2 fruit fly cellular contexts compared by ENCODE assay signal in the genomic region with DNA sequence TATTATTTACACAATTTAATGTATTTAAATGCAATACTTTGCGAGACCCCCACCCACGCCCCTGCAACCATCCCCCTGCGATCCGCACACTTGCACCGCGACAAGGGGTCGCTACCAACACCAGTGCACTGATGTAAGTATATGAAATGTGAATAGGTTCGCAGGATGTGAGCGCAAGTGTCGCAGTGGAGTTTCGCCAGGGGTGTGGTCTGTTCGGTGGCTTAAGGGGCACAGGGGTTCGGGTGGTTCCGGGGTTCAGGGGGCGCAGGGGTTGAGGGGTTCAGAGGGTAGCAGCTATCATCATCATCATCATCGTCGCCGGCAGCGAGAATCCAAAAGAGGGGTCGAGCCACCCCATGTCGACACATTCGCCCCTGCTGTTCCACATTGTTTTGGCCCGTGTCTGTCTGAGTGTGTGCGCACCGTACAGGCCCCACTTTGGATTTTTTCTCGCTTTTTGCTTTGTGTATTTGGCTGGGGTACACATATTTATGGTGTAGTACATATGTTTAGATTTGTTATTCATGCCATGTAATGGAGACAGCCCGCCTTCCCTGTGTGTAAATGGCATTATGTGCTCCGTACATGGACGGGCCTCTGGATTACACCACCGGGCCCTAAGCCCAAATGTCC.
TF ChIP-seq lines count a peak whose summit lies in the region.

No protein-coding gene starts in this region.

- no peak for TF ChIP-seq CTCF in whole organism, embryonic (GFP tag; optimal IDR thresholded peaks at IDR 0.05; lab: Kevin White, UChicago)

TF ChIP-seq in whole organism, embryonic, 481 proteins besides CTCF, POLR2A, EP300 and RAD21 (continues in another document):
- TF ChIP-seq abd-A (tag; optimal IDR thresholded peaks at IDR 0.05; lab: Kevin White, UChicago), result peak; percentile 88
- no peak for TF ChIP-seq B-H2 (GFP tag; optimal IDR thresholded peaks at IDR 0.05; lab: Kevin White, UChicago)
- no peak for TF ChIP-seq ab (GFP tag; optimal IDR thresholded peaks at IDR 0.05; lab: Kevin White, UChicago)
- peak; percentile 14 for TF ChIP-seq sd (tag; optimal IDR thresholded peaks at IDR 0.05; lab: Kevin White, UChicago)
- TF ChIP-seq CG2678 (tag; optimal IDR thresholded peaks at IDR 0.05; lab: Kevin White, UChicago), result no peak
- TF ChIP-seq bbx (GFP tag; IDR thresholded peaks at IDR 0.05; lab: Robert Waterston, UW; ENCODE audit: partially characterized antibody), result no peak
- no peak for TF ChIP-seq CG10267 (tag; optimal IDR thresholded peaks at IDR 0.05; lab: Kevin White, UChicago)
- no peak for TF ChIP-seq sens-2 (GFP tag; IDR thresholded peaks at IDR 0.05; lab: Robert Waterston, UW)
- no peak for TF ChIP-seq CG15479 (GFP tag; optimal IDR thresholded peaks at IDR 0.05; lab: Kevin White, UChicago)
- no peak for TF ChIP-seq phol (tag; optimal IDR thresholded peaks at IDR 0.05; lab: Kevin White, UChicago)
- no peak for TF ChIP-seq CG7357 (GFP tag; IDR thresholded peaks at IDR 0.05; lab: Robert Waterston, UW)
- TF ChIP-seq CG15269 (tag; optimal IDR thresholded peaks at IDR 0.05; lab: Kevin White, UChicago), result no peak
- TF ChIP-seq fd96Cb (tag; optimal IDR thresholded peaks at IDR 0.05; lab: Kevin White, UChicago), result no peak
- peak; percentile 50 for TF ChIP-seq CG10543 (GFP tag; optimal IDR thresholded peaks at IDR 0.05; lab: Kevin White, UChicago)
- TF ChIP-seq CG1647 (GFP tag; optimal IDR thresholded peaks at IDR 0.05; lab: Kevin White, UChicago), result no peak
- peak; percentile 50 for TF ChIP-seq CG11504 (tag; optimal IDR thresholded peaks at IDR 0.05; lab: Kevin White, UChicago)
- peak; percentile 23 for TF ChIP-seq CG13894 (tag; optimal IDR thresholded peaks at IDR 0.05; lab: Kevin White, UChicago)
- no peak for TF ChIP-seq fd3F (GFP tag; optimal IDR thresholded peaks at IDR 0.05; lab: Kevin White, UChicago)
- no peak for TF ChIP-seq Mad (GFP tag; optimal IDR thresholded peaks at IDR 0.05; lab: Kevin White, UChicago)
- TF ChIP-seq CG18262 (tag; optimal IDR thresholded peaks at IDR 0.05; lab: Kevin White, UChicago), result no peak
- TF ChIP-seq CG8765 (GFP tag; IDR thresholded peaks at IDR 0.05; lab: Robert Waterston, UW), result no peak
- TF ChIP-seq CG15601 (tag; optimal IDR thresholded peaks at IDR 0.05; lab: Kevin White, UChicago), result no peak
- TF ChIP-seq nerfin-1 (tag; optimal IDR thresholded peaks at IDR 0.05; lab: Kevin White, UChicago), result peak; percentile 48
- TF ChIP-seq CG8478 (optimal IDR thresholded peaks at IDR 0.05; lab: Kevin White, UChicago), result no peak
- TF ChIP-seq CG17359 (tag; optimal IDR thresholded peaks at IDR 0.05; lab: Kevin White, UChicago), result no peak
- 0 out of 4 replicates have a peak, but pooled peaks have one; percentile 14 for TF ChIP-seq Gug (GFP tag; IDR thresholded peaks at IDR 0.05; lab: Robert Waterston, UW)
- TF ChIP-seq Mrtf (GFP tag; IDR thresholded peaks at IDR 0.05; lab: Robert Waterston, UW), result no peak
- no peak for TF ChIP-seq rib (GFP tag; IDR thresholded peaks at IDR 0.05; lab: Robert Waterston, UW)
- no peak for TF ChIP-seq hb (GFP tag; IDR thresholded peaks at IDR 0.05; lab: Robert Waterston, UW; ENCODE audit: partially characterized antibody)
- TF ChIP-seq row (GFP tag; IDR thresholded peaks at IDR 0.05; lab: Robert Waterston, UW), result no peak
- no peak for TF ChIP-seq Spps (tag; optimal IDR thresholded peaks at IDR 0.05; lab: Kevin White, UChicago)
- peak; percentile 75 for TF ChIP-seq D19B (GFP tag; optimal IDR thresholded peaks at IDR 0.05; lab: Kevin White, UChicago)
- no peak for TF ChIP-seq Chrac-16 (GFP tag; optimal IDR thresholded peaks at IDR 0.05; lab: Kevin White, UChicago)
- TF ChIP-seq ATbp (GFP tag; optimal IDR thresholded peaks at IDR 0.05; lab: Kevin White, UChicago), result no peak
- TF ChIP-seq CG31224 (GFP tag; IDR thresholded peaks at IDR 0.05; lab: Robert Waterston, UW), result peak; percentile 89
- 0 out of 3 replicates have a peak, but pooled peaks have one; percentile 23 for TF ChIP-seq ci (GFP tag; IDR thresholded peaks at IDR 0.05; lab: Robert Waterston, UW)
- TF ChIP-seq grau (tag; optimal IDR thresholded peaks at IDR 0.05; lab: Kevin White, UChicago), result peak; percentile 86
- 0 out of 3 replicates have a peak, but pooled peaks have one; percentile 23 for TF ChIP-seq CG16813 (GFP tag; IDR thresholded peaks at IDR 0.05; lab: Robert Waterston, UW; ENCODE audit: partially characterized antibody)
- TF ChIP-seq Hr51 (GFP tag; optimal IDR thresholded peaks at IDR 0.05; lab: Kevin White, UChicago), result peak in 1 of 2 experiments; percentile 25
- no peak for TF ChIP-seq Eip74EF (GFP tag; optimal IDR thresholded peaks at IDR 0.05; lab: Kevin White, UChicago)
- TF ChIP-seq CG10274 (GFP tag; optimal IDR thresholded peaks at IDR 0.05; lab: Kevin White, UChicago), result no peak
- no peak for TF ChIP-seq CG6765 (GFP tag; optimal IDR thresholded peaks at IDR 0.05; lab: Kevin White, UChicago)

TF ChIP-seq in whole organism, pupa, 21 proteins besides CTCF, POLR2A, EP300 and RAD21:
- no peak for TF ChIP-seq CG17806 (tag; optimal IDR thresholded peaks at IDR 0.05; lab: Kevin White, UChicago)
- peak; percentile 42; the same call in 1 of the 2 replicates for TF ChIP-seq CG32121 (GFP tag; IDR thresholded peaks at IDR 0.05; lab: Robert Waterston, UW)
- TF ChIP-seq Ets98B (GFP tag; IDR thresholded peaks at IDR 0.05; lab: Robert Waterston, UW), result 0 out of 2 replicates have a peak, but pooled peaks have one; percentile 15
